Worm (Caenorhabditis elegans): Measurements from ENCODE around the gene twk-28.

twk-28 gene

DNA sequence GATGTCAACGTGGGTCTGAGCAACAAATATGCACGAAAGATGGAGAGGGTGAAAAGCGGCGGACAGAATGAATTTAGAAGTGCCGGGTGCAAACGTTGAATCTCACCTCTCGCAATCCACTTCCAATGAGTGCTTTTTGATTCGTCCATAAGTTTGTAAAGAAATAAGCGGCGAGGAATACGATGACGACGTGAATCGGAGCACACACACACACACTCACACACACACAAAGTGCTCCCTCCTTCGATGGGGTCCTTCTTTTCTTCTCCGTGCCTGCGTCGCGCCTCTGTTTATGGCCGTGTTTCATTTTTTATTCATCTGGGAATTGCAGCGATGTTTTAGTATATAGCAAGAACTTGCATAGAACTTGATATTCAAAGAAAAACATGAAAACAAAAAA lies 18.3 kb upstream of the twk-28 start, which contains the start of gene paf-2:
Gene paf-2 (minus strand): TSS at position 290 of the 400 bp plus-strand sequence.
- TF ChIP-seq unc-62 (GFP tag; optimal IDR thresholded peaks at IDR 0.05) (no peak), elt-1 (tag; optimal IDR thresholded peaks at IDR 0.05; ENCODE audit: borderline replicate concordance, insufficient read depth) (no peak), snpc-4 (tag; optimal IDR thresholded peaks at IDR 0.05) (no peak), blmp-1 (tag; optimal IDR thresholded peaks at IDR 0.05) (no peak), mab-5 (tag; optimal IDR thresholded peaks at IDR 0.05) (no peak)

DNA sequence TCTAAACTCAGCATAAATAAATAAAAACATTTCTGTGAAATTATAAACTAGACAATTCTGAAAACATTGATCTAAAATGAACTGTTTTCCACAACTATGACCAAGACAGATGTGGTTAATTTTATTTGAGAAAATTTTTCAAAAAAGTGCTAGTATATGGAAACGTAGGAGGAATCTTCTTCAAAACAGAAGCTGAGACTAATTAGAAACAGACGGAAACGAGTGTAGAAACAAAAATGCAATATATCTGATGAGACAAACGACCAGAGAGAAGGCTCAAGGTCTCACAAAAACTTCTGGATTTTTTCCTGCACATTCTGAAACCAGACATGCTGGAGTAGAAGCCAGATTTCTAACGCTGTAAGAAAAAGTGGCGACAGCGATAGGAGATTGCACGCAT lies 16.8 kb upstream of the twk-28 start:
- TF ChIP-seq sptf-1 (tag; optimal IDR thresholded peaks at IDR 0.05) (no peak), ceh-83 (GFP tag; optimal IDR thresholded peaks at IDR 0.05) (no peak), pha-4 (tag; optimal IDR thresholded peaks at IDR 0.05) (no peak), ces-1 (GFP tag; optimal IDR thresholded peaks at IDR 0.05) (no peak), lsy-2 (tag; optimal IDR thresholded peaks at IDR 0.05) (no peak), lin-13 (tag; optimal IDR thresholded peaks at IDR 0.05) (no peak), nhr-28 (tag; optimal IDR thresholded peaks at IDR 0.05) (no peak), nhr-2 (tag; optimal IDR thresholded peaks at IDR 0.05) (no peak), ceh-39 (tag; optimal IDR thresholded peaks at IDR 0.05) (no peak)

DNA sequence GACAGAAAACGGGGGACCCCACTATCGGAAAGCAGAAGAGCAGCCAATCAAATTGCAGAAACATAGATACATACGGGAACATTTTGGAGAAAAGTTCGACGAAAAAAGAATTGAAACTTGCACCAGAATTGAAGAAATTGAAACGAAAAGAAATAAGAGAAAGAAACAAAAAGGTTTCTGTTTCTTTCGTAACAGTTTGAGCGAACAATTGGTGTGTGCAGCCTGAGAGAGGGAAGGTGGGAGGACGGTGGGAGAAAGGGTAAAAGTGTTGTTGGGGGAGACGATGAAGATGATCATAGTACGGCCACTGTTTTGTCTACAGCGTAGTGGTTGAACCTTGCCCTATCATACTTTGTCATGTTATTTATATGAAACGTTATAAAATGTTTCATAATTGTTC lies 15.8 kb upstream of the twk-28 start:
- no peak for TF ChIP-seq sem-2 (GFP tag; optimal IDR thresholded peaks at IDR 0.05)
- TF ChIP-seq ceh-83 (GFP tag; optimal IDR thresholded peaks at IDR 0.05), result peak; percentile 37
- no peak for TF ChIP-seq drap-1 (GFP tag; optimal IDR thresholded peaks at IDR 0.05)
- no peak for TF ChIP-seq zip-8 (tag; optimal IDR thresholded peaks at IDR 0.05)
- TF ChIP-seq hlh-1 (tag; optimal IDR thresholded peaks at IDR 0.05), result peak; percentile 63
- no peak for TF ChIP-seq blmp-1 (tag; optimal IDR thresholded peaks at IDR 0.05)
- TF ChIP-seq unc-39 (tag; optimal IDR thresholded peaks at IDR 0.05), result no peak

DNA sequence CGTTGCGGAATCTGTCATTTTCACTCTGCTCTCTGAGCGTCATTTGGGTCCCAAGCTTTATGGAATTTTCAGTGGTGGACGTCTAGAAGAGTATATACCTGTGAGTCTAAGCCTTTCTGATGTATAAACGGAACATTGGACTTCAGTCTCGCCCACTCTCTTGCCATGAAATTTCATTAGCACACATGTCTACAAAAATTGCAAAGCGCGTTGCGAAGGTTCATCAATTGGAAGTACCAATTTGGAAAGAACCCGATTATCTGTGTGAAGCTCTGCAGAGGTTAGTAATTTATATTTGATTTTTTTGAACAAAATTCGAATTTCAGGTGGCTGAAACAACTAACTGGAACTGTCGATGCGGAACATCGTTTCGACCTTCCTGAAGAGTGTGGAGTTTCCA lies 10.7 kb upstream of the twk-28 start:
- TF ChIP-seq nhr-2 (tag; optimal IDR thresholded peaks at IDR 0.05) (no peak), ces-1 (GFP tag; optimal IDR thresholded peaks at IDR 0.05) (no peak), mab-5 (tag; optimal IDR thresholded peaks at IDR 0.05) (no peak), sem-2 (GFP tag; optimal IDR thresholded peaks at IDR 0.05) (no peak), sptf-1 (tag; optimal IDR thresholded peaks at IDR 0.05) (no peak), unc-120 (tag; optimal IDR thresholded peaks at IDR 0.05; ENCODE audit: poor library complexity, severe bottlenecking) (no peak), unc-62 (GFP tag; optimal IDR thresholded peaks at IDR 0.05) (no peak), hlh-1 (tag; optimal IDR thresholded peaks at IDR 0.05) (no peak), drap-1 (GFP tag; optimal IDR thresholded peaks at IDR 0.05) (no peak), unc-39 (tag; optimal IDR thresholded peaks at IDR 0.05) (no peak), ceh-43 (GFP tag; optimal IDR thresholded peaks at IDR 0.05) (no peak), nhr-12 (tag; optimal IDR thresholded peaks at IDR 0.05) (no peak)

DNA sequence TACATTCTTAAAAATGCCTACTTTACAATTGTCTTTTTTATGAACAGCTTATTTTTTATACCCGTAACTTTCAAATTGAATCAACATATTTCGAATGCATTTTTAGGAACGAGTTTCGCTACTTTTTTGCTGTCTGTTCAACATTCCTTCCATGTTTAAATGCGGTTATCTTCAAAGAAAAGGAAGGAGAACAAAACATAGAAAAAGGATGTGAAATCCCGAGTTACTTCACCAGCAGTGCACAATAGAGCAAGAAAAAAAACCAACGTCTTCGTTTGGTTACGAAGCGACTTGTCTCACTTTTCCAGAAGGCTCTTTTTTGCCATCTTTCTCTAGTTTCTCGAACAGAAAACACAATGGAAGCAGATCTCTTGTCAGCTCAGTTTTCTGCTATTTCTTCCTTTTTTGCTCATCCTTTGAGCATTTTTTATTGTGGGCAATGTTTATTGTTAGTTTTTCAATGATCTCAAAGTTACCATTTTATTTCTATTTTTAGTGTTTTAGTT lies 6.6 kb upstream of the twk-28 start, which contains the start of gene cka-2:
Gene cka-2 (plus strand): TSS at position 456 of the 506 bp plus-strand sequence.
- TF ChIP-seq flh-1 (GFP tag; optimal IDR thresholded peaks at IDR 0.05), result no peak
- peak; percentile 34 for TF ChIP-seq ces-1 (GFP tag; optimal IDR thresholded peaks at IDR 0.05)

DNA sequence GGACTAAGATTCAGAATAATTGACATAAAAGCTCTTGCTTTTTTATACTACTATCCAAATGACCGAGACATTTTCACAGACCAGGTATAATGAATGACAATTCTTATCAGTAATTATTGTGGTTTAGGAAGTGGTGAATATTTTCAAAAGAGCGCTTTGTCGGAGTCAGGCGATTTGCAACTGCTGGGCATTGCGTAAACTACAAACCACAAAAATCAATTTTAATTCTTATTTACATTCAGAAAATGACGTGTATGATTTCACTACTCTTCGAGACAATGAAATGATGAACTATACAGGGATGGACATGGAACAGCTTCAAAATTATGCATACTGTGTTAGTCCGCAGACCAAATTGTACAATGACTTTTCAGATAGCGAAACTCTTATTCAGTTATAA lies 5.3 kb upstream of the twk-28 start:
- TF ChIP-seq drap-1 (GFP tag; optimal IDR thresholded peaks at IDR 0.05) (no peak), elt-3 (tag; optimal IDR thresholded peaks at IDR 0.05) (no peak), unc-120 (tag; optimal IDR thresholded peaks at IDR 0.05; ENCODE audit: poor library complexity, severe bottlenecking) (no peak), sem-2 (GFP tag; optimal IDR thresholded peaks at IDR 0.05) (no peak), nhr-76 (tag; optimal IDR thresholded peaks at IDR 0.05) (no peak), mls-2 (tag; optimal IDR thresholded peaks at IDR 0.05) (no peak), nhr-12 (tag; optimal IDR thresholded peaks at IDR 0.05) (no peak), ztf-11 (tag; optimal IDR thresholded peaks at IDR 0.05) (no peak)

DNA sequence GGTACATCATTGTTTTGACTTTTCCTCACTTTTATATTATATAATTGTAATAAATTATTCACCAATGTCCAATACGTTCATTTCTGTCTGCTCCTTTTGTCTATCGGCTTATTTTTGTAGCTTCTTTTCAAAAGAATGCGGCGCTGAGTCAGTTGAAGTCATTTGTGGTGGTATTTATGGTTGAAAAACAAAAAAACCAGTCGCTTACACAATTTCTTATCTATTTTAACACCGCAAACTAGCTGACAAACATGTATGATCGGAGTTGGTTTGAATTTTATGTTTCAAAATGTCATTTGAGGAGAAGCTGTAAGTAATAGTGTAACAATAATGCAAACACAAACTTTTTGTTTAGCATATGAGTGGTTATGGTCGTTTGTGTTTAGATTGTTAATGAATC lies 4.8 kb upstream of the twk-28 start, which contains the start of gene ets-10:
Gene ets-10 (plus strand): TSS at position 201 of the 400 bp plus-strand sequence.
- TF ChIP-seq nhr-76 (tag; optimal IDR thresholded peaks at IDR 0.05) (no peak), tbx-8 (GFP tag; optimal IDR thresholded peaks at IDR 0.05) (no peak), mab-5 (tag; optimal IDR thresholded peaks at IDR 0.05) (no peak), mls-2 (tag; optimal IDR thresholded peaks at IDR 0.05) (no peak), lsy-2 (tag; optimal IDR thresholded peaks at IDR 0.05) (no peak), ceh-83 (GFP tag; optimal IDR thresholded peaks at IDR 0.05) (no peak), cnd-1 (tag; optimal IDR thresholded peaks at IDR 0.05) (no peak), lin-13 (tag; optimal IDR thresholded peaks at IDR 0.05) (no peak), flh-1 (GFP tag; optimal IDR thresholded peaks at IDR 0.05) (no peak), ham-2 (GFP tag; optimal IDR thresholded peaks at IDR 0.05) (no peak), M03D4.4 (tag; optimal IDR thresholded peaks at IDR 0.05) (no peak)
